Worm (Caenorhabditis elegans) whole organism, early embryonic: Measurements from ENCODE around the gene Y61B8A.6.

ENCODE experiments used
- B0310.2 ChIP-seq: sonication (generic microtip); optimal IDR thresholded peaks from 2 replicates; lab custom pipeline; 2016; ENCODE audit warnings: mild to moderate bottlenecking, missing genetic modification characterization, missing compliant biosample characterization
- F13C5.2 ChIP-seq: sonication (generic microtip); optimal IDR thresholded peaks from 2 replicates; lab custom pipeline; 2017; ENCODE audit warnings: mild to moderate bottlenecking, missing genetic modification characterization, inconsistent platforms, missing compliant biosample characterization
- aly-1 ChIP-seq: sonication (generic microtip); optimal IDR thresholded peaks from 2 replicates; lab custom pipeline; 2016; ENCODE audit warnings: missing genetic modification characterization, missing compliant biosample characterization
- ceh-36 ChIP-seq: sonication (generic microtip); optimal IDR thresholded peaks from 2 replicates; lab custom pipeline; 2016; ENCODE audit warnings: missing genetic modification characterization, inconsistent platforms, missing compliant biosample characterization
- hnd-1 ChIP-seq: sonication (generic microtip); optimal IDR thresholded peaks from 2 replicates; lab custom pipeline; 2016; ENCODE audit warnings: missing genetic modification characterization, missing compliant biosample characterization
- tbx-11 ChIP-seq: fragments of 200-800 bp; sonication (Bioruptor generic); IDR thresholded peaks from 2 replicates; pipeline ENCODE4 v1.3.6; 2022; ENCODE audit warnings: missing genetic modification characterization, missing compliant biosample characterization
- tbx-37 ChIP-seq: fragments of 200-800 bp; sonication (Bioruptor generic); conservative IDR thresholded peaks from 2 replicates; pipeline ENCODE4 v1.3.6; 2022; ENCODE audit warnings: missing genetic modification reagents, missing genetic modification characterization, missing compliant biosample characterization
- tra-4 ChIP-seq: sonication (generic microtip); optimal IDR thresholded peaks from 2 replicates; lab custom pipeline; 2017; ENCODE audit warnings: missing genetic modification characterization, missing compliant biosample characterization

The Y61B8A.6 gene

DNA sequence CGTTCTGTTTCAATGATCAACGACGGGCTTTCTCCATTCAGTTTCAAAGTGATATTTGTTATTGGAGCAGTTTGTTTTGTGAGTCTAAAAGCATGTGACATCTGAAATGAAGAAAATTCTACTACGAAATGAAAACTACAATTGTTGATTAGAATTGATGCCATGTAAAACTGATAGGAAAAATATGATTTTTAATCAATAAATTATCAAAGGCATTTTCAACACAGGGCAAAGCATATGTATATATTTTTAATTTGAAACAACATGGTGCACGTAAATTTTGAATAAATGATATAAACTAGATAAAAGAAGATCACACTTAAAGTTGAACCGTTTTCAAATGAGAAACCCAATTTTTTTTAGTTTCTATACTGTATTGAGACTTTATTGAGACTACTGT, 49.7 kb downstream of the Y61B8A.6 start, which contains the start of gene K10G4.5:
Gene K10G4.5, minus strand, starts transcription at position 101 of the 400 bp plus-strand sequence.
- no peak for TF ChIP-seq aly-1
- no peak for TF ChIP-seq tbx-37
- no peak for TF ChIP-seq hnd-1
- no peak for TF ChIP-seq tbx-11 (GFP tag; lab: Robert Waterston, UW)
- TF ChIP-seq B0310.2 (tag; lab: Kevin White, UChicago), result no peak
- TF ChIP-seq ceh-36, result no peak
- TF ChIP-seq tra-4 (tag; lab: Kevin White, UChicago), result no peak
- no peak for TF ChIP-seq F13C5.2
